Fruit fly (Drosophila melanogaster) whole organism, embryonic: ENCODE measurements around the gene wrm2.

Experiments
- Adf1 ChIP-seq: fragments of 200-800 bp; sonication (Bioruptor generic); IDR thresholded peaks from 2 replicates; pipeline ENCODE4 v1.3.6; 2022; ENCODE audit warnings: missing biosample characterization, missing genetic modification characterization
- Blimp-1 ChIP-seq: fragments of 200-800 bp; sonication (Bioruptor generic); optimal IDR thresholded peaks from 3 replicates; lab custom pipeline; 2018; ENCODE audit warnings: missing biosample characterization, missing genetic modification characterization, mild to moderate bottlenecking, moderate library complexity, missing genetic modification reagents
- CG10267 ChIP-seq: fragments of 200-800 bp; sonication (Bioruptor generic); optimal IDR thresholded peaks from 2 replicates; lab custom pipeline; 2018; ENCODE audit warnings: missing biosample characterization, mild to moderate bottlenecking, missing genetic modification characterization, moderate library complexity
- CG10979 ChIP-seq: fragments of 200-800 bp; sonication (Bioruptor generic); optimal IDR thresholded peaks from 2 replicates; lab custom pipeline; 2018; ENCODE audit warnings: missing biosample characterization, mild to moderate bottlenecking, missing genetic modification characterization, moderate library complexity
- CG11560 ChIP-seq: fragments of 200-800 bp; sonication (Bioruptor generic); IDR thresholded peaks from 3 replicates; pipeline ENCODE4 v1.3.6; 2022; ENCODE audit warnings: missing biosample characterization, missing genetic modification characterization
- CG12219 ChIP-seq: fragments of 200-800 bp; sonication (Bioruptor generic); optimal IDR thresholded peaks from 3 replicates; lab custom pipeline; 2018; ENCODE audit warnings: missing biosample characterization, mild to moderate bottlenecking, missing genetic modification characterization
- CG12391 ChIP-seq: fragments of 200-800 bp; sonication (Bioruptor generic); optimal IDR thresholded peaks from 3 replicates; lab custom pipeline; 2018; ENCODE audit warnings: missing biosample characterization, mild to moderate bottlenecking, missing genetic modification characterization, moderate library complexity
- CG14050 ChIP-seq: fragments of 200-800 bp; sonication (Bioruptor generic); IDR thresholded peaks from 3 replicates; pipeline ENCODE4 v1.3.6; 2022; ENCODE audit warnings: missing biosample characterization, missing genetic modification characterization
- CG14667 ChIP-seq: fragments of 200-800 bp; sonication (Bioruptor generic); IDR thresholded peaks from 2 replicates; pipeline ENCODE4 v1.3.6; 2022; ENCODE audit warnings: missing biosample characterization, missing genetic modification characterization
- CG1529 ChIP-seq: fragments of 200-800 bp; sonication (Bioruptor generic); optimal IDR thresholded peaks from 3 replicates; lab custom pipeline; 2018; ENCODE audit warnings: missing biosample characterization, missing genetic modification characterization
- CG15514 ChIP-seq: fragments of 200-800 bp; sonication (Bioruptor generic); optimal IDR thresholded peaks from 3 replicates; lab custom pipeline; 2017; ENCODE audit warnings: missing biosample characterization, missing genetic modification characterization, mild to moderate bottlenecking, moderate library complexity, missing genetic modification reagents
- CG1647 ChIP-seq: fragments of 200-800 bp; sonication (Bioruptor generic); optimal IDR thresholded peaks from 3 replicates; lab custom pipeline; 2016; ENCODE audit warnings: missing biosample characterization, missing genetic modification characterization
- CG17385 ChIP-seq: fragments of 200-800 bp; sonication (Bioruptor generic); optimal IDR thresholded peaks from 3 replicates; lab custom pipeline; 2018; ENCODE audit warnings: missing biosample characterization, mild to moderate bottlenecking, missing genetic modification characterization
- CG18476 ChIP-seq: fragments of 200-800 bp; sonication (Bioruptor generic); optimal IDR thresholded peaks from 2 replicates; lab custom pipeline; 2016; ENCODE audit warnings: missing biosample characterization, mild to moderate bottlenecking, missing genetic modification characterization
- CG18619 ChIP-seq: fragments of 200-800 bp; sonication (Bioruptor generic); optimal IDR thresholded peaks from 3 replicates; lab custom pipeline; 2017; ENCODE audit warnings: missing biosample characterization, mild to moderate bottlenecking, missing genetic modification characterization
- CG32772 ChIP-seq: fragments of 200-800 bp; sonication (Bioruptor generic); IDR thresholded peaks from 2 replicates; pipeline ENCODE4 v1.3.6; 2022; ENCODE audit warnings: missing biosample characterization, missing genetic modification characterization
- CG3838 ChIP-seq: fragments of 200-800 bp; sonication (Bioruptor generic); optimal IDR thresholded peaks from 3 replicates; lab custom pipeline; 2016; ENCODE audit warnings: missing biosample characterization, missing genetic modification characterization
- CG3995 ChIP-seq: fragments of 200-800 bp; sonication (Bioruptor generic); optimal IDR thresholded peaks from 3 replicates; lab custom pipeline; 2016; ENCODE audit warnings: missing biosample characterization, missing genetic modification characterization
- CG4617 ChIP-seq: fragments of 200-800 bp; sonication (Bioruptor generic); optimal IDR thresholded peaks from 3 replicates; lab custom pipeline; 2016; ENCODE audit warnings: missing biosample characterization, missing genetic modification characterization, borderline replicate concordance
- CG7745 ChIP-seq: fragments of 200-800 bp; sonication (Bioruptor generic); optimal IDR thresholded peaks from 2 replicates; lab custom pipeline; 2018; ENCODE audit warnings: missing biosample characterization, mild to moderate bottlenecking, missing genetic modification characterization, moderate library complexity
- CG8290 ChIP-seq, 3 experiments: fragments of 200-800 bp; sonication (Bioruptor generic); optimal IDR thresholded peaks; 2 replicates each; lab custom pipeline; 2016 to 2019; ENCODE audit warnings: missing biosample characterization in 3 of 3, missing genetic modification characterization in 3 of 3, mild to moderate bottlenecking in 2 of 3, moderate library complexity in 1 of 3
- Dip3 ChIP-seq: fragments of 200-800 bp; sonication (Bioruptor generic); optimal IDR thresholded peaks from 3 replicates; lab custom pipeline; 2016; ENCODE audit warnings: missing biosample characterization, missing genetic modification characterization
- Dref ChIP-seq: fragments of 200-800 bp; sonication (Bioruptor generic); IDR thresholded peaks from 2 replicates; pipeline ENCODE4 v1.3.6; 2022; ENCODE audit warnings: missing biosample characterization, missing genetic modification characterization
- Eip74EF ChIP-seq, 2 experiments: fragments of 200-800 bp in 1 of 2; fragments of >200 bp in 1 of 2; sonication (Bioruptor generic) in 1 of 2; optimal IDR thresholded peaks; 2 replicates each; lab custom pipeline; 2017 to 2019; ENCODE audit warnings: missing biosample characterization in 2 of 2, missing genetic modification characterization in 2 of 2, mild to moderate bottlenecking in 1 of 2, moderate library complexity in 1 of 2
- Hmx ChIP-seq: fragments of 200-800 bp; sonication (Bioruptor generic); optimal IDR thresholded peaks from 2 replicates; lab custom pipeline; 2016; ENCODE audit warnings: missing biosample characterization, missing genetic modification characterization
- Kr ChIP-seq: fragments of 200-800 bp; sonication (Bioruptor generic); optimal IDR thresholded peaks from 2 replicates; lab custom pipeline; 2017; ENCODE audit warnings: missing biosample characterization, mild to moderate bottlenecking, missing genetic modification characterization
- Lhr ChIP-seq: fragments of 200-800 bp; sonication (Bioruptor generic); optimal IDR thresholded peaks from 3 replicates; lab custom pipeline; 2017; ENCODE audit warnings: mild to moderate bottlenecking, missing biosample characterization, missing genetic modification reagents, missing genetic modification characterization
- Oaz ChIP-seq: fragments of 200-800 bp; sonication (Bioruptor generic); IDR thresholded peaks from 2 replicates; pipeline ENCODE4 v1.3.6; 2022; ENCODE audit warnings: missing biosample characterization, missing genetic modification characterization
- Optix ChIP-seq: fragments of 200-800 bp; sonication (Bioruptor generic); IDR thresholded peaks from 3 replicates; pipeline ENCODE4 v1.3.6; 2022; ENCODE audit warnings: missing biosample characterization, missing genetic modification characterization
- Poxn ChIP-seq: fragments of 200-800 bp; sonication (Bioruptor generic); IDR thresholded peaks from 2 replicates; pipeline ENCODE4 v1.3.6; 2022; ENCODE audit warnings: missing biosample characterization, missing genetic modification characterization
- Ptx1 ChIP-seq: fragments of 200-800 bp; sonication (Bioruptor generic); IDR thresholded peaks from 2 replicates; pipeline ENCODE4 v1.3.6; 2022; ENCODE audit warnings: missing biosample characterization, missing genetic modification characterization
- Side ChIP-seq: fragments of 200-800 bp; sonication (Bioruptor generic); optimal IDR thresholded peaks from 2 replicates; lab custom pipeline; 2016; ENCODE audit warnings: missing biosample characterization, missing genetic modification characterization
- Stat92E ChIP-seq, 3 experiments: fragments of >200 bp in 2 of 3; fragments of 200-800 bp in 1 of 3; sonication (Bioruptor generic) in 1 of 3; optimal IDR thresholded peaks; 2 replicates each; lab custom pipeline; 2017 to 2019; ENCODE audit warnings: missing biosample characterization in 3 of 3, missing genetic modification characterization in 3 of 3, mild to moderate bottlenecking in 1 of 3, moderate library complexity in 1 of 3
- ara ChIP-seq: fragments of 200-800 bp; sonication (Bioruptor generic); IDR thresholded peaks from 2 replicates; pipeline ENCODE4 v1.3.6; 2022; ENCODE audit warnings: missing biosample characterization, missing genetic modification characterization
- bsh ChIP-seq, 2 experiments: fragments of 200-800 bp; sonication (Bioruptor generic); optimal IDR thresholded peaks; 2 replicates each; lab custom pipeline; 2017 to 2018; ENCODE audit warnings: mild to moderate bottlenecking in 2 of 2, missing biosample characterization in 2 of 2, missing genetic modification characterization in 2 of 2, moderate library complexity in 1 of 2
- cas ChIP-seq: fragments of 200-800 bp; sonication (Bioruptor generic); IDR thresholded peaks from 2 replicates; pipeline ENCODE4 v1.3.6; 2022; ENCODE audit warnings: missing biosample characterization, missing genetic modification characterization
- chif ChIP-seq, 2 experiments: fragments of 200-800 bp; sonication (Bioruptor generic); optimal IDR thresholded peaks; 3 replicates each; lab custom pipeline; 2016; ENCODE audit warnings: missing biosample characterization in 2 of 2, missing genetic modification characterization in 2 of 2
- ems ChIP-seq: fragments of 200-800 bp; sonication (Bioruptor generic); optimal IDR thresholded peaks from 3 replicates; lab custom pipeline; 2016; ENCODE audit warnings: missing biosample characterization, missing genetic modification characterization
- ewg ChIP-seq: fragments of 200-800 bp; sonication (Bioruptor generic); optimal IDR thresholded peaks from 3 replicates; lab custom pipeline; 2017; ENCODE audit warnings: mild to moderate bottlenecking, missing biosample characterization, missing genetic modification reagents, missing genetic modification characterization
- h ChIP-seq: fragments of >200 bp; optimal IDR thresholded peaks from 2 replicates; lab custom pipeline; 2017
- ham ChIP-seq: fragments of 200-800 bp; sonication (Bioruptor generic); IDR thresholded peaks from 2 replicates; pipeline ENCODE4 v1.3.6; 2022; ENCODE audit warnings: missing biosample characterization, missing genetic modification characterization
- lab ChIP-seq: fragments of 200-800 bp; sonication (Bioruptor generic); optimal IDR thresholded peaks from 3 replicates; lab custom pipeline; 2017; ENCODE audit warnings: missing biosample characterization, missing genetic modification characterization, mild to moderate bottlenecking, moderate library complexity, missing genetic modification reagents
- lilli ChIP-seq: fragments of 200-800 bp; sonication (Bioruptor generic); optimal IDR thresholded peaks from 3 replicates; lab custom pipeline; 2016; ENCODE audit warnings: missing biosample characterization, missing genetic modification characterization
- ro ChIP-seq: fragments of 200-800 bp; sonication (Bioruptor generic); IDR thresholded peaks from 2 replicates; pipeline ENCODE4 v1.3.6; 2022; ENCODE audit warnings: missing biosample characterization, missing genetic modification characterization
- sens ChIP-seq: fragments of 200-800 bp; sonication (Bioruptor generic); peaks from one replicate; lab custom pipeline; 2016; ENCODE audit warnings: missing biosample characterization, missing genetic modification characterization
- sisA ChIP-seq: fragments of 200-800 bp; sonication (Bioruptor generic); IDR thresholded peaks from 2 replicates; pipeline ENCODE4 v1.3.6; 2022; ENCODE audit warnings: missing biosample characterization, missing genetic modification characterization
- sr ChIP-seq: fragments of 200-800 bp; sonication (Bioruptor generic); IDR thresholded peaks from 3 replicates; pipeline ENCODE4 v1.3.6; 2022; ENCODE audit warnings: missing biosample characterization, missing genetic modification characterization
- zen ChIP-seq: fragments of 200-800 bp; sonication (Bioruptor generic); optimal IDR thresholded peaks from 3 replicates; lab custom pipeline; 2018; ENCODE audit warnings: missing biosample characterization, mild to moderate bottlenecking, missing genetic modification characterization, moderate library complexity

The wrm2 gene

DNA sequence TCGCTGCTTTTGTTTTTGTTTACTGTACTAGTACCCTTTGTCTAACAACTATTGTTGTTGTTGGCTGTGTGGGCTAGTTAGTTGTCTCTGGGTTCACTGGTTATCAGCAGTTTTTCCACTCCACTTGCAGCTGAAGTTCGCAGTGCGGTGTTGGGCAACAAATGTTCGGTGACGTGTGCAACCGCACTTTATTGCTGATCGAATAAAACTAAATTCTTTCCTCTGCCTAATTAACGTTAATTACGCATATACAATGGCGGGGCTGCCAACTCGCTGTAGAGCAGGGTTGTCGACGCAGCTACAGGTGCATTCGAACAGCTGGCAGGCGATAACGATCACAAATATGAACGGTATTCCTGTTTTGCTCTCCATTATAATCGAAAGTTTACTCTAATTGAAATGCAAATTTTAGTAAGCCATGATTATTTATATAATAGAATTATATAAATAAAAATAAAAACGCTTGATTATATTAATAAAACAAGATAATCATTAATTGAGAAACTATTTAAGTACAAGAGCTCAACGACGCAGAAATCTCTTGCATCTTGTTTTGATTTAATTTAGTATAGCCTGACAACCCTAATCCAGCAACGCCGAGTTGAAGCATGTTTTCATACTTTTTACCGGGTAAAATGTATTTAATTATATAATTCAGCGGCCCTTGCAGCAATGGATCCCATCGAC, 6.3 kb downstream of the wrm2 start, which contains the start of the genes mrva, CG42307 and mus312 (continued):
- TF ChIP-seq CG17385 (GFP tag; lab: Kevin White, UChicago) (peak; percentile 88), CG12219 (GFP tag; lab: Kevin White, UChicago) (peak; percentile 32), Ptx1 (GFP tag; lab: Robert Waterston, UW) (peak; percentile 90), Stat92E (GFP tag; optimal IDR thresholded peaks at IDR 0.05; lab: Kevin White, UChicago) (peak in 1 of 3 experiments; percentile 36), CG18476 (GFP tag; lab: Kevin White, UChicago) (peak; percentile 71), Adf1 (GFP tag; lab: Robert Waterston, UW) (peak; percentile 49), Oaz (peak; percentile 78), Lhr (GFP tag; lab: Kevin White, UChicago) (peak; percentile 62), CG32772 (peak; percentile 82), CG14050 (GFP tag; lab: Robert Waterston, UW) (peak; percentile 76), CG4617 (GFP tag; lab: Kevin White, UChicago) (peak; percentile 87), CG8290 (GFP tag; optimal IDR thresholded peaks at IDR 0.05; lab: Kevin White, UChicago) (peak; percentile 66), CG8290 (tag; optimal IDR thresholded peaks at IDR 0.05; lab: Kevin White, UChicago) (no peak), ewg (GFP tag; lab: Kevin White, UChicago) (peak; percentile 77), cas (GFP tag; lab: Robert Waterston, UW) (peak; percentile 49; the same call in 1 of the 2 replicates), sr (GFP tag; lab: Robert Waterston, UW) (no peak), CG11560 (tag; lab: Robert Waterston, UW) (peak; percentile 70), CG3838 (GFP tag; lab: Kevin White, UChicago) (peak; percentile 0), Eip74EF (GFP tag; optimal IDR thresholded peaks at IDR 0.05; lab: Kevin White, UChicago) (peak in 1 of 2 experiments; percentile 64), sisA (GFP tag; lab: Robert Waterston, UW) (peak; percentile 74), CG12391 (tag; lab: Kevin White, UChicago) (peak; percentile 97), CG10979 (tag; lab: Kevin White, UChicago) (peak; percentile 90), bsh (GFP tag; optimal IDR thresholded peaks at IDR 0.05; lab: Kevin White, UChicago) (peak in 1 of 2 experiments; percentile 92), CG1647 (GFP tag; lab: Kevin White, UChicago) (peak; percentile 44), Hmx (GFP tag; lab: Kevin White, UChicago) (no peak), sens (GFP tag; lab: Kevin White, UChicago) (peak; percentile 93), CG14667 (peak; percentile 85), CG10267 (tag; lab: Kevin White, UChicago) (peak; percentile 86), h (lab: Kevin White, UChicago) (no peak), Dip3 (GFP tag; lab: Kevin White, UChicago) (peak; percentile 43), lab (GFP tag; lab: Kevin White, UChicago) (peak; percentile 90), ara (GFP tag; lab: Robert Waterston, UW) (peak; percentile 60; the same call in 1 of the 2 replicates), Kr (GFP tag; lab: Kevin White, UChicago) (no peak), ro (peak; percentile 63), Optix (GFP tag; lab: Robert Waterston, UW) (0 out of 3 replicates have a peak, but pooled peaks have one; percentile 34), lilli (GFP tag; lab: Kevin White, UChicago) (peak; percentile 78), ems (GFP tag; lab: Kevin White, UChicago) (peak; percentile 33), CG18619 (GFP tag; lab: Kevin White, UChicago) (peak; percentile 86), Side (peak; percentile 30), CG15514 (GFP tag; lab: Kevin White, UChicago) (peak; percentile 80), chif (GFP tag; optimal IDR thresholded peaks at IDR 0.05; lab: Kevin White, UChicago) (peak in 1 of 2 experiments; percentile 49), ham (GFP tag; lab: Robert Waterston, UW) (no peak), CG1529 (GFP tag; lab: Kevin White, UChicago) (no peak), CG3995 (no peak), Dref (GFP tag; lab: Robert Waterston, UW) (peak; percentile 66), CG7745 (tag; lab: Kevin White, UChicago) (peak; percentile 100), zen (tag; lab: Kevin White, UChicago) (peak; percentile 97), Blimp-1 (GFP tag; lab: Kevin White, UChicago) (peak; percentile 90), Poxn (GFP tag; lab: Robert Waterston, UW) (peak; percentile 27; the same call in 1 of the 2 replicates)
